Worm (Caenorhabditis elegans) whole organism, young adult: ENCODE measurements around the gene R04E5.9.

Source experiments
- B0019.2 ChIP-seq: fragments of 200-800 bp; sonication (Bioruptor generic); conservative IDR thresholded peaks from 2 replicates; pipeline ENCODE4 v1.3.6; 2022; ENCODE audit warnings: missing genetic modification reagents, missing genetic modification characterization, missing compliant biosample characterization
- F57C9.4 ChIP-seq: sonication (generic microtip); optimal IDR thresholded peaks from 2 replicates; lab custom pipeline; 2017; ENCODE audit warnings: mild to moderate bottlenecking, missing genetic modification characterization, missing compliant biosample characterization
- attf-5 ChIP-seq: fragments of 200-800 bp; sonication (Bioruptor generic); optimal IDR thresholded peaks from 2 replicates; lab custom pipeline; 2018; ENCODE audit warnings: mild to moderate bottlenecking, missing genetic modification characterization, missing compliant biosample characterization
- dpl-1 ChIP-seq: fragments of 150-350 bp; optimal IDR thresholded peaks from 2 replicates; lab custom pipeline; 2014; ENCODE audit warnings: missing biosample characterization, missing genetic modification reagents, missing genetic modification characterization
- hsf-1 ChIP-seq: fragments of 200-800 bp; sonication (Bioruptor generic); IDR thresholded peaks from 2 replicates; pipeline ENCODE4 v1.3.6; 2022; ENCODE audit warnings: missing genetic modification reagents, missing genetic modification characterization, missing compliant biosample characterization
- lin-35 ChIP-seq, 3 experiments: fragments of 150-350 bp in 2 of 3; sonication (generic microtip) in 1 of 3; optimal IDR thresholded peaks; 2 replicates each; lab custom pipeline; 2014 to 2018; ENCODE audit warnings: missing biosample characterization in 3 of 3, missing genetic modification characterization in 3 of 3, missing genetic modification reagents in 3 of 3
- lir-1 ChIP-seq: fragments of 200-800 bp; sonication (Bioruptor generic); conservative IDR thresholded peaks from 2 replicates; pipeline ENCODE4 v1.3.6; 2022; ENCODE audit warnings: missing genetic modification reagents, missing genetic modification characterization, missing compliant biosample characterization
- nfya-1 ChIP-seq: sonication (generic microtip); optimal IDR thresholded peaks from 2 replicates; lab custom pipeline; 2017; ENCODE audit warnings: antibody characterized with exemption, missing compliant biosample characterization, missing genetic modification characterization, borderline replicate concordance; ENCODE audit not compliant: insufficient read depth

DNA sequence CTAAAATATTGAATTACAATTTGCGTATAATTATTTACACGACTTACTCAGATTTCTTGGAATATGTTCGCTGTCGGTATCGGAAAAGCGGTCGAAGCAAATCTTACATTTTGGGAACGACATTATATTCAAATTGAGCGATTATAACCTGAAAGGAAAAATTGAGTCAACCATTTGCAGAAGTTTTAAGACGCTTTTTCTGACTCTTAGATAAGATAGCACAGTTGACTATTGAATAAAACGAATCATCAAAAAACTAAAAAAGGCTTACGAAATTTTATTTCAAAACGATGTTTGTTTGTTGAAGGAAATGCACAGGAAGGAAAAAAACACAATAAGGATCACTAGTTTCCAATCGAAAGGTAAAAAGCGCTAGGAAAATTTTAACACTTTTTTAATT, 17.4 kb upstream of the R04E5.9 start, which contains the start of gene rcs-1:
- TF ChIP-seq hsf-1 (GFP tag; lab: Robert Waterston, UW) (no peak), attf-5 (GFP tag; lab: Kevin White, UChicago) (no peak), dpl-1 (GFP tag; lab: Kevin White, UChicago) (no peak), B0019.2 (GFP tag; lab: Robert Waterston, UW) (no peak), lin-35 (GFP tag; optimal IDR thresholded peaks at IDR 0.05; lab: Kevin White, UChicago) (no peak), nfya-1 (no peak), lir-1 (GFP tag; lab: Robert Waterston, UW) (no peak), F57C9.4 (tag; lab: Kevin White, UChicago) (no peak)
